Worm (Caenorhabditis elegans): ENCODE data around the gene sri-71.
"Not testable (repeated sequence)": the region's sequence is repeated elsewhere in the genome, so short reads cannot be mapped to it uniquely, and the experiment has no call there.

sri-71 gene

ce11 chrII:2638062-2638461 lies 10.5 kb downstream of the sri-71 start, which contains the start of gene F22E5.9:
TSS of gene F22E5.9 (plus strand) at chrII:2638388.
- TF ChIP-seq klf-2 (GFP tag; conservative IDR thresholded peaks at IDR 0.05) (no peak), T22C8.4 (GFP tag; IDR thresholded peaks at IDR 0.05) (no peak), med-1 (GFP tag; optimal IDR thresholded peaks at IDR 0.05; ENCODE audit: insufficient read depth) (no peak), flt-1 (GFP tag; IDR thresholded peaks at IDR 0.05) (no peak), tab-1 (GFP tag; IDR thresholded peaks at IDR 0.05) (no peak), ref-1 (GFP tag; conservative IDR thresholded peaks at IDR 0.05) (no peak), cog-1 (tag; optimal IDR thresholded peaks at IDR 0.05) (no peak), ztf-23 (GFP tag; IDR thresholded peaks at IDR 0.05) (no peak), ztf-29 (GFP tag; IDR thresholded peaks at IDR 0.05) (no peak)

ce11 chrII:2639401-2640088 lies 12.0 kb downstream of the sri-71 start, which contains the start of gene F22E5.8:
TSS of gene F22E5.8 (plus strand) at chrII:2640038.
- TF ChIP-seq klf-2 (GFP tag; conservative IDR thresholded peaks at IDR 0.05); ztf-29 (GFP tag; IDR thresholded peaks at IDR 0.05); ztf-23 (GFP tag; IDR thresholded peaks at IDR 0.05): not testable (repeated sequence)

- TF ChIP-seq ref-1 (GFP tag; conservative IDR thresholded peaks at IDR 0.05), result no peak
Observed at ce11 chrII:2640982-2641381, 13.4 kb downstream of the sri-71 start, which contains the start of gene F22E5.23. TSS of gene F22E5.23 (plus strand) at chrII:2641282.

DNA sequence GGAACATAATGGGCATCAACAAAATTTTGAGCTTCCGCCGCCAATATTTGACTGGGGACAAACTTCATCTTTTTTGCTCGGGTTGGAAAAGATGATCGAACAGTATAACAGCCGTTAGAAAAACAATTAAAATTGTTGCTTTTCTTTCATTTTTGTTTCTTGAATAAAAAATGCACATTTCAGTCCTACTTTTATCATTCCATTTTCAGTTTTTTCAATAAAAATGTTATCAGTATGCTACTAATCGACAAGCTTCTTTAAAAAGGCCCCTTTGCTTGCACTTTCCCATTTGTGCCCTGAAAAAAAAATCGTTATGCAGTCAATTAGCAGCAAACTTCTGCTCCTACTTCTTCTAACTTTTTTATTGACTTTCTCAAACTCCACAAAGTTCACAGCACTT lies 14.2 kb downstream of the sri-71 start, which contains the start of gene F22E5.7:
TSS of gene F22E5.7 (plus strand) at position 301 of the 400 bp plus-strand sequence.
- no peak for TF ChIP-seq klf-2 (GFP tag; conservative IDR thresholded peaks at IDR 0.05)
- no peak for TF ChIP-seq cog-1 (tag; optimal IDR thresholded peaks at IDR 0.05)
- TF ChIP-seq flt-1 (GFP tag; IDR thresholded peaks at IDR 0.05), result no peak
- no peak for TF ChIP-seq ztf-23 (GFP tag; IDR thresholded peaks at IDR 0.05)
- TF ChIP-seq ztf-29 (GFP tag; IDR thresholded peaks at IDR 0.05), result no peak
- no peak for TF ChIP-seq med-1 (GFP tag; optimal IDR thresholded peaks at IDR 0.05; ENCODE audit: insufficient read depth)
- TF ChIP-seq T22C8.4 (GFP tag; IDR thresholded peaks at IDR 0.05), result no peak
- no peak for TF ChIP-seq tab-1 (GFP tag; IDR thresholded peaks at IDR 0.05)
- no peak for TF ChIP-seq ref-1 (GFP tag; conservative IDR thresholded peaks at IDR 0.05)

- no peak for TF ChIP-seq cog-1 (tag; optimal IDR thresholded peaks at IDR 0.05)
Observed at ce11 chrII:2644498-2644897, 16.9 kb downstream of the sri-71 start, which contains the start of gene F22E5.11. TSS of gene F22E5.11 (minus strand) at chrII:2644598.

- not testable (repeated sequence) for TF ChIP-seq flt-1 (GFP tag; IDR thresholded peaks at IDR 0.05); tab-1 (GFP tag; IDR thresholded peaks at IDR 0.05); cog-1 (tag; optimal IDR thresholded peaks at IDR 0.05)
Observed at ce11 chrII:2646756-2647155, 19.2 kb downstream of the sri-71 start, which contains the start of gene F22E5.12. TSS of gene F22E5.12 (minus strand) at chrII:2646856.

- TF ChIP-seq tab-1 (GFP tag; IDR thresholded peaks at IDR 0.05), result no peak
- no peak for TF ChIP-seq med-1 (GFP tag; optimal IDR thresholded peaks at IDR 0.05; ENCODE audit: insufficient read depth)
- no peak for TF ChIP-seq ztf-23 (GFP tag; IDR thresholded peaks at IDR 0.05)
- TF ChIP-seq klf-2 (GFP tag; conservative IDR thresholded peaks at IDR 0.05), result no peak
- no peak for TF ChIP-seq flt-1 (GFP tag; IDR thresholded peaks at IDR 0.05)
- no peak for TF ChIP-seq cog-1 (tag; optimal IDR thresholded peaks at IDR 0.05)
- TF ChIP-seq ztf-29 (GFP tag; IDR thresholded peaks at IDR 0.05), result no peak
- TF ChIP-seq T22C8.4 (GFP tag; IDR thresholded peaks at IDR 0.05), result no peak
- TF ChIP-seq ref-1 (GFP tag; conservative IDR thresholded peaks at IDR 0.05), result no peak
Observed at ce11 chrII:2649015-2649414, 21.5 kb downstream of the sri-71 start.

DNA sequence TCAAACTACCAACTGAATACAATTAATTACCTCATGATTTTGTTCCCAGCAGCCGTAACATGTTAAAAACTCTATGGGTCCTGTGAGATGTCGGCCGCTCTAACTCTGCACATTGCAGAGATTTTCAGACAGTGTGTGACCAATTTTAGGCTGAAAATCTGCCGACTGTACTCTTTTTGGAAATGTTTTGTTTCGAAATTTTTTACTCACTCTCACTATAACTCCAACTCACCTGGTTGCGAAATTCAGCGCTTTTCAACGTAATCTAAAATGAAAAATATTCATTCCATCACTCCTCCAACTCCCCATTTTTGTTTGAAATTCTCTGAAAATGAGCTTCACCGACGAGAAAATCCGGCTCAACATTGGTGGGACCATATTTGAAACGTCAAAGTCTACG lies 22.0 kb downstream of the sri-71 start, which contains the start of the genes F22E5.13 and F22E5.6:
TSS of gene F22E5.13 (minus strand) at position 101 of the 400 bp plus-strand sequence.
TSS of gene F22E5.6 (plus strand) at position 297 of the 400 bp plus-strand sequence.
- no peak for TF ChIP-seq ref-1 (GFP tag; conservative IDR thresholded peaks at IDR 0.05)
- TF ChIP-seq T22C8.4 (GFP tag; IDR thresholded peaks at IDR 0.05), result no peak
- TF ChIP-seq ztf-29 (GFP tag; IDR thresholded peaks at IDR 0.05), result no peak
- no peak for TF ChIP-seq klf-2 (GFP tag; conservative IDR thresholded peaks at IDR 0.05)
- TF ChIP-seq cog-1 (tag; optimal IDR thresholded peaks at IDR 0.05), result no peak
- no peak for TF ChIP-seq tab-1 (GFP tag; IDR thresholded peaks at IDR 0.05)
- TF ChIP-seq med-1 (GFP tag; optimal IDR thresholded peaks at IDR 0.05; ENCODE audit: insufficient read depth), result no peak
- TF ChIP-seq ztf-23 (GFP tag; IDR thresholded peaks at IDR 0.05), result no peak
- no peak for TF ChIP-seq flt-1 (GFP tag; IDR thresholded peaks at IDR 0.05)

DNA sequence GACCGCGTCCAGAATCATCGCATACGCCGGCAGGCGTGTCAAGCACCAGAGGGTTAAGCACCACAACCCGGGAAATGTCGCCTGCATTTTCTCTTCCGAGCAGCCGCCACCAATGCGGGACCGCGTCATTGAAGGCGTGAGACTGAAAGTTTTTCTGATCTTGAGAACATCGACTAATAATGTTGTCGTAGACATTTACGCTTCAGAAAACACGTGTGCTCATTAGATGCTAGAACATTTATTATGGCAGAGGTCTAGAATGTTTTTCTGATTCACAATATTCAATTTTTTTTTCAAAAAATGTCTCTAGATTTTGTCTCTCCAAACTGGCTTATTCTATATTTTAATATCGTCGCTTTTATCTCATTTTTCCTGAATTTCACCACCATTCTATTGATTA lies 29.1 kb downstream of the sri-71 start, which contains the start of gene sri-47:
TSS of gene sri-47 (plus strand) at position 301 of the 400 bp plus-strand sequence.
- no peak for TF ChIP-seq ref-1 (GFP tag; conservative IDR thresholded peaks at IDR 0.05)
- no peak for TF ChIP-seq ztf-29 (GFP tag; IDR thresholded peaks at IDR 0.05)
- TF ChIP-seq ztf-23 (GFP tag; IDR thresholded peaks at IDR 0.05), result no peak

DNA sequence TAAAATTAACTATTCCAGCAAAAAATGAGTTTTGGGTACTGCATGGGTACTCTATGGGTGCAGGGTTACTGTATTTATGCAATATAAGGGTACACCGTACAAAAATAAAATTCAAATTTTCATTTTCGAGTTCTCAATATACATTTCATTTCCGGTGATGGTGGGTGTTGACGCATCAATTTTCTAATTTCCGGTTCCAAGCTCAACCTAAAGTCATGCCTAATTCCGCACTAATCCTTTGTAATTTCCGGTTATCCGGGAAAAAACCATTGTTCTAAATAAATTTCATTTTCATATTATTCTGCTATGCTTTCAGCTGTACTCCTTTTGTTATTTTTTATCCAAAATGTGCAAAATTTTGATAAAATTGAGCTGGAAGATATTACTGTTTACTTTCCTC lies 31.8 kb downstream of the sri-71 start, which contains the start of gene gcy-21:
TSS of gene gcy-21 (plus strand) at position 301 of the 400 bp plus-strand sequence.
- TF ChIP-seq ref-1 (GFP tag; conservative IDR thresholded peaks at IDR 0.05), result no peak
- TF ChIP-seq med-1 (GFP tag; optimal IDR thresholded peaks at IDR 0.05; ENCODE audit: insufficient read depth), result no peak
- no peak for TF ChIP-seq flt-1 (GFP tag; IDR thresholded peaks at IDR 0.05)
- no peak for TF ChIP-seq tab-1 (GFP tag; IDR thresholded peaks at IDR 0.05)
- no peak for TF ChIP-seq klf-2 (GFP tag; conservative IDR thresholded peaks at IDR 0.05)
- TF ChIP-seq ztf-23 (GFP tag; IDR thresholded peaks at IDR 0.05), result no peak
- TF ChIP-seq T22C8.4 (GFP tag; IDR thresholded peaks at IDR 0.05), result no peak
- TF ChIP-seq ztf-29 (GFP tag; IDR thresholded peaks at IDR 0.05), result no peak
- TF ChIP-seq cog-1 (tag; optimal IDR thresholded peaks at IDR 0.05), result no peak
